Fruit fly (Drosophila melanogaster) whole organism, adult: ENCODE data around the gene Jon99Cii.

Source experiments
- CG11617 ChIP-seq: fragments of 200-800 bp; sonication (Bioruptor generic); optimal IDR thresholded peaks from 2 replicates; lab custom pipeline; 2017; ENCODE audit warnings: mild to moderate bottlenecking, missing biosample characterization, missing genetic modification reagents, missing genetic modification characterization
- CG12768 ChIP-seq: fragments of 200-800 bp; sonication (Bioruptor generic); optimal IDR thresholded peaks from 2 replicates; lab custom pipeline; 2017; ENCODE audit warnings: missing biosample characterization, missing genetic modification characterization, mild to moderate bottlenecking, moderate library complexity, missing genetic modification reagents
- CG33017 ChIP-seq: fragments of 200-800 bp; sonication (Bioruptor generic); optimal IDR thresholded peaks from 2 replicates; lab custom pipeline; 2018; ENCODE audit warnings: missing biosample characterization, mild to moderate bottlenecking, missing genetic modification characterization, moderate library complexity
- CG5204 ChIP-seq: fragments of 200-800 bp; sonication (Bioruptor generic); optimal IDR thresholded peaks from 2 replicates; lab custom pipeline; 2016; ENCODE audit warnings: missing biosample characterization, missing genetic modification characterization
- CG7101 ChIP-seq: fragments of 200-800 bp; sonication (Bioruptor generic); optimal IDR thresholded peaks from 2 replicates; lab custom pipeline; 2018; ENCODE audit warnings: missing biosample characterization, mild to moderate bottlenecking, missing genetic modification characterization, moderate library complexity
- Clk ChIP-seq: fragments of 200-800 bp; sonication (Bioruptor generic); optimal IDR thresholded peaks from 2 replicates; lab custom pipeline; 2017; ENCODE audit warnings: missing biosample characterization, missing genetic modification characterization
- Crg-1 ChIP-seq: fragments of 200-800 bp; sonication (Bioruptor generic); optimal IDR thresholded peaks from 2 replicates; lab custom pipeline; 2016; ENCODE audit warnings: missing biosample characterization, missing genetic modification characterization
- Mnt ChIP-seq: fragments of 200-800 bp; sonication (Bioruptor generic); optimal IDR thresholded peaks from 2 replicates; lab custom pipeline; 2016; ENCODE audit warnings: missing biosample characterization, mild to moderate bottlenecking, missing genetic modification characterization
- cic ChIP-seq: fragments of 200-800 bp; sonication (Bioruptor generic); optimal IDR thresholded peaks from 2 replicates; lab custom pipeline; 2017; ENCODE audit warnings: missing biosample characterization, mild to moderate bottlenecking, missing genetic modification characterization, moderate library complexity
- cnc ChIP-seq, 2 experiments: fragments of >200 bp; optimal IDR thresholded peaks; 2 replicates each; lab custom pipeline; 2017
- kay ChIP-seq: fragments of 200-800 bp; sonication (Bioruptor generic); peaks from one replicate; lab custom pipeline; 2016; ENCODE audit warnings: missing biosample characterization, missing genetic modification characterization, borderline replicate concordance
- pad ChIP-seq: fragments of 200-800 bp; sonication (Bioruptor generic); optimal IDR thresholded peaks from 3 replicates; lab custom pipeline; 2017; ENCODE audit warnings: missing biosample characterization, missing genetic modification characterization, mild to moderate bottlenecking, moderate library complexity, missing genetic modification reagents
- tj ChIP-seq: fragments of 200-800 bp; sonication (Bioruptor generic); optimal IDR thresholded peaks from 3 replicates; lab custom pipeline; 2017; ENCODE audit warnings: missing biosample characterization, mild to moderate bottlenecking, missing genetic modification characterization, moderate library complexity

- TF ChIP-seq Crg-1 (GFP tag; lab: Kevin White, UChicago) (peak; percentile 14), CG7101 (peak; percentile 43), Clk (GFP tag; lab: Kevin White, UChicago) (no peak), tj (GFP tag; lab: Kevin White, UChicago) (peak; percentile 96), pad (no peak), CG5204 (GFP tag; lab: Kevin White, UChicago) (no peak), cnc (optimal IDR thresholded peaks at IDR 0.05; lab: Kevin White, UChicago) (peak; percentile 61 to 74), Mnt (GFP tag; lab: Kevin White, UChicago) (peak; percentile 70), CG11617 (GFP tag; lab: Kevin White, UChicago) (peak; percentile 31), CG33017 (tag; lab: Kevin White, UChicago) (no peak), kay (GFP tag; lab: Kevin White, UChicago) (peak; percentile 78), cic (GFP tag; lab: Kevin White, UChicago) (peak; percentile 80), CG12768 (peak; percentile 69)
Observed at dm6 chr3R:29876733-29877193, 47.7 kb downstream of the Jon99Cii start, which contains the start of gene CG31038.
